Fruit fly (Drosophila melanogaster): Measurements from ENCODE around the gene TTLL1A.

TTLL1A gene

dm6 chrX:17202498-17203162 is at the start of gene TTLL1A, which contains the start of gene CG5070:
Gene TTLL1A, minus strand, starts transcription at chrX:17202598.
Gene CG5070, plus strand, starts transcription at chrX:17203112.
- TF ChIP-seq ss (GFP tag; optimal IDR thresholded peaks at IDR 0.05) (no peak), salr (GFP tag; optimal IDR thresholded peaks at IDR 0.05) (no peak), CG1621 (tag; optimal IDR thresholded peaks at IDR 0.05) (no peak), CG15336 (GFP tag; IDR thresholded peaks at IDR 0.05) (no peak), CG6276 (GFP tag; optimal IDR thresholded peaks at IDR 0.05) (no peak), CG10631 (GFP tag; optimal IDR thresholded peaks at IDR 0.05) (no peak), dac (GFP tag; optimal IDR thresholded peaks at IDR 0.05) (no peak), Sox102F (GFP tag; optimal IDR thresholded peaks at IDR 0.05) (no peak), CG7368 (GFP tag; optimal IDR thresholded peaks at IDR 0.05) (no peak), Eip93F (GFP tag; optimal IDR thresholded peaks at IDR 0.05) (no peak), Sox15 (GFP tag; optimal IDR thresholded peaks at IDR 0.05) (no peak), CG31627 (GFP tag; optimal IDR thresholded peaks at IDR 0.05) (no peak), CG8632 (GFP tag; optimal IDR thresholded peaks at IDR 0.05) (no peak), Gug (GFP tag; IDR thresholded peaks at IDR 0.05) (no peak)

dm6 chrX:17249326-17249725 is 46.9 kb upstream of the TTLL1A start, which contains the start of gene CG8675:
Gene CG8675, minus strand, starts transcription at chrX:17249502.
- peak; percentile 59 for TF ChIP-seq Eip78C (GFP tag)
- TF ChIP-seq Sox14 (GFP tag; optimal IDR thresholded peaks at IDR 0.05), result no peak
- peak; percentile 76 for TF ChIP-seq dsx (GFP tag; optimal IDR thresholded peaks at IDR 0.05; ENCODE audit: poor library complexity, severe bottlenecking)

- no peak for TF ChIP-seq net (GFP tag; optimal IDR thresholded peaks at IDR 0.05)
- no peak for TF ChIP-seq eg (GFP tag; IDR thresholded peaks at IDR 0.05)
- no peak for TF ChIP-seq Ets21C (GFP tag; optimal IDR thresholded peaks at IDR 0.05)
- TF ChIP-seq CG8632 (GFP tag; optimal IDR thresholded peaks at IDR 0.05), result no peak
- no peak for TF ChIP-seq Smox (GFP tag; optimal IDR thresholded peaks at IDR 0.05)
- TF ChIP-seq acj6 (GFP tag; optimal IDR thresholded peaks at IDR 0.05), result no peak
- TF ChIP-seq CG11294 (GFP tag; IDR thresholded peaks at IDR 0.05), result no peak
- TF ChIP-seq CG10669 (GFP tag; optimal IDR thresholded peaks at IDR 0.05), result no peak
- TF ChIP-seq CG6276 (GFP tag; optimal IDR thresholded peaks at IDR 0.05), result no peak
- TF ChIP-seq Sox14 (GFP tag; optimal IDR thresholded peaks at IDR 0.05), result no peak
- no peak for TF ChIP-seq OdsH (GFP tag; optimal IDR thresholded peaks at IDR 0.05)
- TF ChIP-seq Hr38 (GFP tag; optimal IDR thresholded peaks at IDR 0.05), result no peak
- TF ChIP-seq CG16779 (tag; optimal IDR thresholded peaks at IDR 0.05), result no peak
- TF ChIP-seq cyc (GFP tag; optimal IDR thresholded peaks at IDR 0.05), result no peak
Observed at dm6 chrX:17246916-17247315, 44.5 kb upstream of the TTLL1A start, which contains the start of gene CG42854. Gene CG42854, minus strand, starts transcription at chrX:17247016.

- TF ChIP-seq OdsH (GFP tag; optimal IDR thresholded peaks at IDR 0.05) (no peak), Eip78C (GFP tag) (peak; percentile 46)
Observed at dm6 chrX:17244854-17245253, 42.5 kb upstream of the TTLL1A start, which contains the start of gene CG8915. Gene CG8915, minus strand, starts transcription at chrX:17245001.

dm6 chrX:17237421-17237820 is 35.0 kb upstream of the TTLL1A start:
- TF ChIP-seq Sox15 (GFP tag; optimal IDR thresholded peaks at IDR 0.05) (peak; percentile 23), CG6808 (GFP tag; optimal IDR thresholded peaks at IDR 0.05) (peak; percentile 70), cyc (GFP tag; optimal IDR thresholded peaks at IDR 0.05) (peak; percentile 21), CG6163 (GFP tag; IDR thresholded peaks at IDR 0.05) (peak; percentile 62), dac (GFP tag; optimal IDR thresholded peaks at IDR 0.05) (peak; percentile 49), Ets21C (GFP tag; optimal IDR thresholded peaks at IDR 0.05) (no peak), CG32006 (GFP tag; optimal IDR thresholded peaks at IDR 0.05) (peak; percentile 90), Gug (GFP tag; IDR thresholded peaks at IDR 0.05) (no peak; the same call in 1 of the 2 replicates), CG31627 (GFP tag; optimal IDR thresholded peaks at IDR 0.05) (peak; percentile 19), lz (GFP tag; optimal IDR thresholded peaks at IDR 0.05) (peak; percentile 28), acj6 (GFP tag; optimal IDR thresholded peaks at IDR 0.05) (peak; percentile 75), CG34406 (GFP tag; optimal IDR thresholded peaks at IDR 0.05) (peak; percentile 67), topi (GFP tag; optimal IDR thresholded peaks at IDR 0.05) (peak; percentile 46), achi (GFP tag; optimal IDR thresholded peaks at IDR 0.05) (peak; percentile 77), net (GFP tag; optimal IDR thresholded peaks at IDR 0.05) (peak; percentile 78), Sox14 (GFP tag; optimal IDR thresholded peaks at IDR 0.05) (peak; percentile 41), spab (GFP tag; optimal IDR thresholded peaks at IDR 0.05) (peak; percentile 55), Eip78C (GFP tag) (peak; percentile 92), salr (GFP tag; optimal IDR thresholded peaks at IDR 0.05) (peak in 1 of 2 experiments; percentile 77), CG10669 (GFP tag; optimal IDR thresholded peaks at IDR 0.05) (no peak), Sox102F (GFP tag; optimal IDR thresholded peaks at IDR 0.05) (peak; percentile 35), CG6854 (GFP tag; optimal IDR thresholded peaks at IDR 0.05) (no peak), CG11762 (GFP tag; optimal IDR thresholded peaks at IDR 0.05; ENCODE audit: insufficient read depth) (peak; percentile 63), CG4318 (GFP tag; optimal IDR thresholded peaks at IDR 0.05) (peak; percentile 79), CG11294 (GFP tag; IDR thresholded peaks at IDR 0.05) (no peak), Eip75B (GFP tag; optimal IDR thresholded peaks at IDR 0.05) (peak; percentile 38)

All from whole organism, prepupa.